Fruit fly (Drosophila melanogaster): ENCODE measurements around the gene CG3987.

CG3987 gene

dm6 chr3R:15128646-15129429 is 10.9 kb upstream of the CG3987 start (continued):
- TF ChIP-seq Ets97D (GFP tag; optimal IDR thresholded peaks at IDR 0.05): no peak
- TF ChIP-seq CG9437 (GFP tag; optimal IDR thresholded peaks at IDR 0.05): peak; percentile 68
- no peak for TF ChIP-seq CG8944 (GFP tag; optimal IDR thresholded peaks at IDR 0.05)
- no peak for TF ChIP-seq CG15696 (tag; optimal IDR thresholded peaks at IDR 0.05)
- TF ChIP-seq CG17186 (GFP tag; optimal IDR thresholded peaks at IDR 0.05): no peak
- TF ChIP-seq gce (GFP tag; IDR thresholded peaks at IDR 0.05): no peak
- TF ChIP-seq CG14014 (GFP tag; IDR thresholded peaks at IDR 0.05): no peak
- no peak for TF ChIP-seq sob (GFP tag; IDR thresholded peaks at IDR 0.05)
- TF ChIP-seq CG10321 (GFP tag; IDR thresholded peaks at IDR 0.05): no peak
- TF ChIP-seq CG11093 (GFP tag; IDR thresholded peaks at IDR 0.05): no peak
- TF ChIP-seq CG31365 (tag; optimal IDR thresholded peaks at IDR 0.05): no peak
- TF ChIP-seq ftz-f1 (GFP tag; optimal IDR thresholded peaks at IDR 0.05): no peak
- TF ChIP-seq kah (GFP tag; optimal IDR thresholded peaks at IDR 0.05): no peak
- no peak for TF ChIP-seq nerfin-2 (GFP tag; IDR thresholded peaks at IDR 0.05; ENCODE audit: partially characterized antibody)
- no peak for TF ChIP-seq shn (GFP tag; optimal IDR thresholded peaks at IDR 0.05)
- peak; percentile 56 for TF ChIP-seq CG9727 (GFP tag; optimal IDR thresholded peaks at IDR 0.05)
- peak; percentile 1 for TF ChIP-seq Vsx1 (GFP tag; optimal IDR thresholded peaks at IDR 0.05)
- TF ChIP-seq CG7372 (GFP tag; IDR thresholded peaks at IDR 0.05): no peak
- TF ChIP-seq gsb (GFP tag; IDR thresholded peaks at IDR 0.05): no peak
- no peak for TF ChIP-seq CG3163 (GFP tag; optimal IDR thresholded peaks at IDR 0.05)
- no peak for TF ChIP-seq CG12236 (GFP tag; optimal IDR thresholded peaks at IDR 0.05)
- TF ChIP-seq nau (GFP tag; optimal IDR thresholded peaks at IDR 0.05): no peak
- TF ChIP-seq chm (GFP tag; IDR thresholded peaks at IDR 0.05): no peak
- no peak for TF ChIP-seq luna (GFP tag; optimal IDR thresholded peaks at IDR 0.05)
- TF ChIP-seq vnd (GFP tag; IDR thresholded peaks at IDR 0.05; ENCODE audit: partially characterized antibody): no peak
- no peak for TF ChIP-seq Dref (GFP tag; IDR thresholded peaks at IDR 0.05)
- no peak for TF ChIP-seq ara (GFP tag; IDR thresholded peaks at IDR 0.05)
- TF ChIP-seq Lhr (GFP tag; optimal IDR thresholded peaks at IDR 0.05): no peak
- no peak for TF ChIP-seq Dp (GFP tag; optimal IDR thresholded peaks at IDR 0.05)
- no peak for TF ChIP-seq Poxn (GFP tag; IDR thresholded peaks at IDR 0.05)
- TF ChIP-seq sim (GFP tag; IDR thresholded peaks at IDR 0.05): no peak
- TF ChIP-seq sr (GFP tag; IDR thresholded peaks at IDR 0.05): peak; percentile 62; the same call in 2 of the 3 replicates
- TF ChIP-seq CG13775 (GFP tag; optimal IDR thresholded peaks at IDR 0.05): peak; percentile 30
- no peak for TF ChIP-seq gfzf (GFP tag; optimal IDR thresholded peaks at IDR 0.05)
- TF ChIP-seq CG1529 (GFP tag; optimal IDR thresholded peaks at IDR 0.05): no peak
- TF ChIP-seq CG7556 (GFP tag; optimal IDR thresholded peaks at IDR 0.05): peak; percentile 70
- no peak for TF ChIP-seq Doc2 (GFP tag; IDR thresholded peaks at IDR 0.05)
- TF ChIP-seq CG7786 (GFP tag; optimal IDR thresholded peaks at IDR 0.05): no peak
- no peak for TF ChIP-seq CG15011 (GFP tag; optimal IDR thresholded peaks at IDR 0.05)
- no peak for TF ChIP-seq p53 (GFP tag; optimal IDR thresholded peaks at IDR 0.05)
- TF ChIP-seq Ptx1 (GFP tag; IDR thresholded peaks at IDR 0.05): peak; percentile 51
- TF ChIP-seq rib (GFP tag; IDR thresholded peaks at IDR 0.05): peak; percentile 80
- TF ChIP-seq nom (GFP tag; optimal IDR thresholded peaks at IDR 0.05): no peak
- no peak for TF ChIP-seq CG34376 (GFP tag; optimal IDR thresholded peaks at IDR 0.05)
- TF ChIP-seq pita (GFP tag; optimal IDR thresholded peaks at IDR 0.05): no peak
- 0 out of 2 replicates have a peak, but pooled peaks have one; percentile 6 for TF ChIP-seq slbo (GFP tag; IDR thresholded peaks at IDR 0.05)
- no peak for TF ChIP-seq bbx (GFP tag; IDR thresholded peaks at IDR 0.05; ENCODE audit: partially characterized antibody)
- TF ChIP-seq Opbp (GFP tag; IDR thresholded peaks at IDR 0.05; ENCODE audit: partially characterized antibody): no peak
- no peak for TF ChIP-seq gsb-n (tag; optimal IDR thresholded peaks at IDR 0.05)
- peak; percentile 61 for TF ChIP-seq Sox100B (GFP tag; optimal IDR thresholded peaks at IDR 0.05)

Data from whole organism, embryonic.